Fruit fly (Drosophila melanogaster) whole organism, prepupa: ENCODE measurements around the gene CG11504.

Source experiments
- Hr38 ChIP-seq: sonication (Bioruptor generic); optimal IDR thresholded peaks from 2 replicates; lab custom pipeline; 2016; ENCODE audit warnings: missing biosample characterization, missing genetic modification characterization
- Hr4 ChIP-seq: fragments of 200-800 bp; sonication (Bioruptor generic); optimal IDR thresholded peaks from 3 replicates; lab custom pipeline; 2016; ENCODE audit warnings: missing biosample characterization, missing genetic modification characterization
- fd59A ChIP-seq: fragments of 200-800 bp; sonication (Bioruptor generic); optimal IDR thresholded peaks from 2 replicates; lab custom pipeline; 2017; ENCODE audit warnings: missing biosample characterization, mild to moderate bottlenecking, missing genetic modification characterization, missing genetic modification reagents
- pdm3 ChIP-seq: fragments of 200-800 bp; sonication (Bioruptor generic); optimal IDR thresholded peaks from 3 replicates; lab custom pipeline; 2016; ENCODE audit warnings: missing biosample characterization, missing genetic modification characterization

- no peak for TF ChIP-seq pdm3 (GFP tag; lab: Kevin White, UChicago)
- TF ChIP-seq Hr4 (GFP tag; lab: Kevin White, UChicago), result no peak
- TF ChIP-seq Hr38 (GFP tag; lab: Kevin White, UChicago), result no peak
- no peak for TF ChIP-seq fd59A (GFP tag; lab: Kevin White, UChicago)
Measured at dm6 chr3R:30022452-30023028, 24.8 kb downstream of the CG11504 start, which contains the start of the genes RpS28a and Axn.
